Worm (Caenorhabditis elegans) whole organism, L1 larva: ENCODE measurements around the gene M116.5.

Experiments
- C16A3.4 ChIP-seq: fragments of 150-350 bp; optimal IDR thresholded peaks from 2 replicates; lab custom pipeline; 2014; ENCODE audit warnings: missing biosample characterization, missing genetic modification characterization
- C34B4.2 ChIP-seq: sonication (generic microtip); optimal IDR thresholded peaks from 2 replicates; lab custom pipeline; 2017; ENCODE audit warnings: mild to moderate bottlenecking, missing genetic modification characterization, missing compliant biosample characterization
- F16B12.6 ChIP-seq: fragments of 150-350 bp; optimal IDR thresholded peaks from 2 replicates; lab custom pipeline; 2014; ENCODE audit warnings: missing biosample characterization, missing genetic modification characterization
- Y116A8C.19 ChIP-seq: sonication (generic microtip); optimal IDR thresholded peaks from 2 replicates; lab custom pipeline; 2016; ENCODE audit warnings: missing compliant biosample characterization, missing genetic modification characterization, borderline replicate concordance
- ama-1 ChIP-seq: fragments of 150-350 bp; optimal IDR thresholded peaks from 2 replicates; lab custom pipeline; 2014
- blmp-1 ChIP-seq: fragments of 150-350 bp; optimal IDR thresholded peaks from 2 replicates; lab custom pipeline; 2014; ENCODE audit warnings: missing biosample characterization, missing genetic modification characterization
- ceh-82 ChIP-seq, 3 experiments: fragments of 150-350 bp in 1 of 3; sonication (generic microtip) in 2 of 3; optimal IDR thresholded peaks; 2 replicates each; lab custom pipeline; 2014 to 2017; ENCODE audit warnings: missing biosample characterization in 3 of 3, missing genetic modification characterization in 3 of 3
- ceh-90 ChIP-seq: sonication (generic microtip); optimal IDR thresholded peaks from 2 replicates; lab custom pipeline; 2016; ENCODE audit warnings: missing genetic modification characterization, missing compliant biosample characterization
- dpl-1 ChIP-seq, 3 experiments: fragments of 150-350 bp in 2 of 3; sonication (generic microtip) in 1 of 3; optimal IDR thresholded peaks; 2 replicates each; lab custom pipeline; 2014 to 2017; ENCODE audit warnings: missing biosample characterization in 3 of 3, missing genetic modification characterization in 3 of 3, missing genetic modification reagents in 3 of 3
- dsc-1 ChIP-seq: sonication (generic microtip); optimal IDR thresholded peaks from 2 replicates; lab custom pipeline; 2016; ENCODE audit warnings: mild to moderate bottlenecking, missing genetic modification characterization, missing compliant biosample characterization
- efl-1 ChIP-seq, 4 experiments: fragments of 150-350 bp; optimal IDR thresholded peaks in 3 of 4; peaks in 1 of 4; 1 replicate in 1 of 4; 2 replicates in 3 of 4; lab custom pipeline; 2014; ENCODE audit warnings: missing biosample characterization in 2 of 4, missing genetic modification characterization in 2 of 4, missing genetic modification reagents in 2 of 4
- egl-13 ChIP-seq: sonication (generic microtip); optimal IDR thresholded peaks from 2 replicates; lab custom pipeline; 2016; ENCODE audit warnings: missing genotype, missing genetic modification reagents, missing genetic modification characterization, missing compliant biosample characterization
- egl-27 ChIP-seq, 2 experiments: fragments of 150-350 bp in 1 of 2; sonication (generic microtip); optimal IDR thresholded peaks; 3 replicates each; lab custom pipeline; 2017 to 2018; ENCODE audit warnings: missing biosample characterization in 2 of 2, missing genetic modification characterization in 2 of 2, missing genetic modification reagents in 2 of 2
- ets-5 ChIP-seq: fragments of 200-800 bp; sonication (Bioruptor generic); IDR thresholded peaks from 2 replicates; pipeline ENCODE4 v1.3.6; 2022; ENCODE audit warnings: missing genetic modification characterization, missing compliant biosample characterization
- fkh-10 ChIP-seq: sonication (generic microtip); optimal IDR thresholded peaks from 2 replicates; lab custom pipeline; 2017; ENCODE audit warnings: missing biosample characterization, missing genetic modification reagents, missing genetic modification characterization
- fkh-4 ChIP-seq: sonication (generic microtip); optimal IDR thresholded peaks from 2 replicates; lab custom pipeline; 2016; ENCODE audit warnings: missing compliant biosample characterization, missing genetic modification characterization, borderline replicate concordance
- fkh-8 ChIP-seq: sonication (generic microtip); optimal IDR thresholded peaks from 2 replicates; lab custom pipeline; 2016; ENCODE audit warnings: mild to moderate bottlenecking, missing genetic modification characterization, missing compliant biosample characterization
- isw-1 ChIP-seq: fragments of 200-800 bp; sonication (Bioruptor generic); IDR thresholded peaks from 2 replicates; pipeline ENCODE4 v1.3.6; 2022; ENCODE audit warnings: missing genetic modification characterization, missing compliant biosample characterization
- jun-1 ChIP-seq: fragments of 150-350 bp; optimal IDR thresholded peaks from 2 replicates; lab custom pipeline; 2014; ENCODE audit warnings: missing biosample characterization, missing genetic modification reagents, missing genetic modification characterization
- lin-13 ChIP-seq: fragments of 150-350 bp; optimal IDR thresholded peaks from 2 replicates; lab custom pipeline; 2014; ENCODE audit warnings: missing biosample characterization, missing genetic modification reagents, missing genetic modification characterization
- lin-15B ChIP-seq: fragments of 150-350 bp; sonication (generic microtip); optimal IDR thresholded peaks from 3 replicates; lab custom pipeline; 2014; ENCODE audit warnings: missing biosample characterization, missing genetic modification characterization
- lin-35 ChIP-seq, 2 experiments: fragments of 150-350 bp; optimal IDR thresholded peaks; 2 replicates each; lab custom pipeline; 2014; ENCODE audit warnings: missing biosample characterization in 2 of 2, missing genetic modification characterization in 2 of 2, missing genetic modification reagents in 2 of 2
- lin-39 ChIP-seq: fragments of 150-350 bp; optimal IDR thresholded peaks from 2 replicates; lab custom pipeline; 2014; ENCODE audit warnings: missing biosample characterization, missing genetic modification reagents, missing genetic modification characterization
- lsy-2 ChIP-seq, 2 experiments: fragments of 150-350 bp; optimal IDR thresholded peaks; 2 replicates each; lab custom pipeline; 2014; ENCODE audit warnings: missing biosample characterization in 2 of 2, missing genetic modification characterization in 2 of 2
- mab-9 ChIP-seq: fragments of 200-800 bp; sonication (Bioruptor generic); IDR thresholded peaks from 2 replicates; pipeline ENCODE4 v1.3.6; 2022; ENCODE audit warnings: missing genetic modification reagents, missing genetic modification characterization, missing compliant biosample characterization
- mdl-1 ChIP-seq, 2 experiments: fragments of 150-350 bp; optimal IDR thresholded peaks; 2 replicates each; lab custom pipeline; 2014 to 2017; ENCODE audit warnings: missing biosample characterization in 2 of 2, missing genetic modification characterization in 2 of 2, inconsistent platforms in 1 of 2
- mef-2 ChIP-seq: fragments of 150-350 bp; optimal IDR thresholded peaks from 2 replicates; lab custom pipeline; 2014; ENCODE audit warnings: missing biosample characterization, missing genetic modification characterization
- nhr-11 ChIP-seq: fragments of 150-350 bp; optimal IDR thresholded peaks from 2 replicates; lab custom pipeline; 2014; ENCODE audit warnings: missing biosample characterization, missing genetic modification characterization
- nhr-12 ChIP-seq: sonication (generic microtip); optimal IDR thresholded peaks from 2 replicates; lab custom pipeline; 2017; ENCODE audit warnings: missing biosample characterization, missing genetic modification characterization
- nhr-19 ChIP-seq: fragments of 200-800 bp; sonication (Bioruptor generic); conservative IDR thresholded peaks from 2 replicates; pipeline ENCODE4 v1.3.6; 2022; ENCODE audit warnings: missing genetic modification characterization, missing compliant biosample characterization
- nhr-28 ChIP-seq: fragments of 150-350 bp; optimal IDR thresholded peaks from 2 replicates; lab custom pipeline; 2014; ENCODE audit warnings: missing biosample characterization, missing genetic modification characterization
- nhr-47 ChIP-seq: sonication (generic microtip); optimal IDR thresholded peaks from 2 replicates; lab custom pipeline; 2016; ENCODE audit warnings: mild to moderate bottlenecking, missing genetic modification characterization, moderate library complexity, missing compliant biosample characterization
- nhr-77 ChIP-seq: fragments of 150-350 bp; optimal IDR thresholded peaks from 2 replicates; lab custom pipeline; 2014; ENCODE audit warnings: missing biosample characterization, missing genetic modification characterization
- nhr-90 ChIP-seq: sonication (generic microtip); optimal IDR thresholded peaks from 2 replicates; lab custom pipeline; 2016; ENCODE audit warnings: mild to moderate bottlenecking, missing genetic modification characterization, missing compliant biosample characterization; ENCODE audit not compliant: poor library complexity
- pag-3 ChIP-seq: sonication (generic microtip); optimal IDR thresholded peaks from 2 replicates; lab custom pipeline; 2017; ENCODE audit warnings: missing genetic modification characterization, mild to moderate bottlenecking, missing compliant biosample characterization, antibody characterized with exemption, borderline replicate concordance; ENCODE audit not compliant: insufficient read depth
- pax-3 ChIP-seq: fragments of 200-800 bp; sonication (Bioruptor generic); optimal IDR thresholded peaks from 2 replicates; lab custom pipeline; 2018; ENCODE audit warnings: mild to moderate bottlenecking, missing genetic modification characterization, moderate library complexity, missing compliant biosample characterization
- rnt-1 ChIP-seq: sonication (generic microtip); optimal IDR thresholded peaks from 2 replicates; lab custom pipeline; 2016; ENCODE audit warnings: mild to moderate bottlenecking, missing genetic modification characterization, moderate library complexity, missing compliant biosample characterization
- skn-1 ChIP-seq: fragments of 150-350 bp; optimal IDR thresholded peaks from 2 replicates; lab custom pipeline; 2014; ENCODE audit warnings: missing biosample characterization, missing genetic modification characterization
- snu-23 ChIP-seq: sonication (generic microtip); optimal IDR thresholded peaks from 2 replicates; lab custom pipeline; 2016; ENCODE audit warnings: missing genetic modification characterization, missing compliant biosample characterization
- sox-4 ChIP-seq: sonication (generic microtip); optimal IDR thresholded peaks from 2 replicates; lab custom pipeline; 2016; ENCODE audit warnings: missing genetic modification characterization, missing compliant biosample characterization
- sptf-1 ChIP-seq: fragments of 150-350 bp; optimal IDR thresholded peaks from 2 replicates; lab custom pipeline; 2014; ENCODE audit warnings: missing biosample characterization, missing genetic modification characterization
- sup-37 ChIP-seq: fragments of 200-800 bp; sonication (Bioruptor generic); optimal IDR thresholded peaks from 2 replicates; lab custom pipeline; 2018; ENCODE audit warnings: mild to moderate bottlenecking, missing genetic modification characterization, missing compliant biosample characterization
- swsn-7 ChIP-seq: sonication (generic microtip); optimal IDR thresholded peaks from 2 replicates; lab custom pipeline; 2016; ENCODE audit warnings: missing genetic modification characterization, missing compliant biosample characterization
- tlp-1 ChIP-seq: fragments of 150-350 bp; optimal IDR thresholded peaks from 2 replicates; lab custom pipeline; 2014; ENCODE audit warnings: missing biosample characterization, missing genetic modification characterization
- unc-130 ChIP-seq: fragments of 150-350 bp; optimal IDR thresholded peaks from 2 replicates; lab custom pipeline; 2017; ENCODE audit warnings: missing biosample characterization, missing genetic modification characterization, inconsistent platforms
- unc-30 ChIP-seq: sonication (generic microtip); optimal IDR thresholded peaks from 2 replicates; lab custom pipeline; 2017; ENCODE audit warnings: missing biosample characterization, missing genetic modification characterization
- unc-62 ChIP-seq: fragments of 150-350 bp; optimal IDR thresholded peaks from 2 replicates; lab custom pipeline; 2014; ENCODE audit warnings: missing biosample characterization, missing genetic modification reagents, missing genetic modification characterization
- unc-98 ChIP-seq: fragments of 200-800 bp; sonication (Bioruptor generic); IDR thresholded peaks from 2 replicates; pipeline ENCODE4 v1.3.6; 2022; ENCODE audit warnings: missing genetic modification characterization, missing compliant biosample characterization
- xbp-1 ChIP-seq: sonication (generic microtip); optimal IDR thresholded peaks from 2 replicates; lab custom pipeline; 2016; ENCODE audit warnings: missing genetic modification characterization, missing compliant biosample characterization
- zag-1 ChIP-seq: fragments of 150-350 bp; optimal IDR thresholded peaks from 2 replicates; lab custom pipeline; 2014; ENCODE audit warnings: missing biosample characterization, missing genetic modification characterization
- ztf-4 ChIP-seq: fragments of 150-350 bp; optimal IDR thresholded peaks from 2 replicates; lab custom pipeline; 2014; ENCODE audit warnings: missing biosample characterization, missing genetic modification characterization

M116.5 gene

ce11 chrIV:8431567-8432458 is 11.0 kb upstream of the M116.5 start:
- TF ChIP-seq C34B4.2 (tag; lab: Kevin White, UChicago) (peak; percentile 22), ceh-90 (peak; percentile 3), ceh-82 (tag; optimal IDR thresholded peaks at IDR 0.05; lab: Kevin White, UChicago) (peak; percentile 3 to 79 (median 48)), unc-62 (GFP tag; lab: Kevin White, UChicago) (no peak), sox-4 (tag; lab: Kevin White, UChicago) (no peak), unc-98 (GFP tag; lab: Robert Waterston, UW) (no peak), lin-35 (GFP tag; optimal IDR thresholded peaks at IDR 0.05; lab: Kevin White, UChicago) (peak; percentile 53 to 65), ama-1 (lab: Kevin White, UChicago) (peak; percentile 98), ztf-4 (tag; lab: Kevin White, UChicago) (peak; percentile 88), nhr-28 (tag; lab: Kevin White, UChicago) (no peak), sptf-1 (no peak), sup-37 (GFP tag; lab: Kevin White, UChicago) (no peak), fkh-10 (peak; percentile 26), fkh-4 (tag; lab: Kevin White, UChicago) (no peak), unc-130 (tag; lab: Kevin White, UChicago) (peak; percentile 53), lin-39 (tag; lab: Kevin White, UChicago) (no peak), dsc-1 (tag; lab: Kevin White, UChicago) (peak; percentile 55), nhr-11 (tag; lab: Kevin White, UChicago) (peak; percentile 26), nhr-90 (tag; lab: Kevin White, UChicago) (peak; percentile 72), egl-13 (peak; percentile 21), lin-13 (GFP tag; lab: Kevin White, UChicago) (peak; percentile 75), xbp-1 (tag; lab: Kevin White, UChicago) (peak; percentile 52), dpl-1 (GFP tag; optimal IDR thresholded peaks at IDR 0.05; lab: Kevin White, UChicago) (peak; percentile 9 to 52 (median 21)), zag-1 (tag; lab: Kevin White, UChicago) (no peak), jun-1 (tag; lab: Kevin White, UChicago) (peak; percentile 59), nhr-19 (GFP tag; lab: Robert Waterston, UW) (peak; percentile 69), nhr-47 (tag; lab: Kevin White, UChicago) (peak; percentile 60), efl-1 (optimal IDR thresholded peaks at IDR 0.05; lab: Kevin White, UChicago) (peak; percentile 49 to 66), efl-1 (GFP tag; optimal IDR thresholded peaks at IDR 0.05 in 1 of 2; lab: Kevin White, UChicago) (peak in 1 of 2 experiments; percentile 94), nhr-12 (tag; lab: Kevin White, UChicago) (no peak), F16B12.6 (tag; lab: Kevin White, UChicago) (no peak), isw-1 (peak; percentile 42), unc-30 (no peak), lsy-2 (tag; optimal IDR thresholded peaks at IDR 0.05; lab: Kevin White, UChicago) (peak; percentile 89 to 91), pag-3 (tag; lab: Kevin White, UChicago) (no peak), nhr-77 (tag; lab: Kevin White, UChicago) (peak; percentile 42), swsn-7 (tag; lab: Kevin White, UChicago) (peak; percentile 70), lin-15B (tag; lab: Kevin White, UChicago) (no peak), rnt-1 (peak; percentile 82), tlp-1 (tag; lab: Kevin White, UChicago) (no peak), snu-23 (GFP tag; lab: Kevin White, UChicago) (peak; percentile 82), fkh-8 (peak; percentile 15), C16A3.4 (tag; lab: Kevin White, UChicago) (peak; percentile 65), egl-27 (tag; optimal IDR thresholded peaks at IDR 0.05; lab: Kevin White, UChicago) (peak in 1 of 2 experiments; percentile 68), mab-9 (GFP tag; lab: Robert Waterston, UW) (0 out of 2 replicates have a peak, but pooled peaks have one; percentile 32), pax-3 (peak; percentile 45), mef-2 (tag; lab: Kevin White, UChicago) (no peak), Y116A8C.19 (tag; lab: Kevin White, UChicago) (no peak), blmp-1 (tag; lab: Kevin White, UChicago) (peak; percentile 82), ets-5 (GFP tag; lab: Robert Waterston, UW) (no peak), mdl-1 (tag; optimal IDR thresholded peaks at IDR 0.05; lab: Kevin White, UChicago) (peak in 1 of 2 experiments; percentile 92), skn-1 (tag; lab: Kevin White, UChicago) (peak; percentile 59)
